Worm (Caenorhabditis elegans): ENCODE data around the gene dot-1.4.

DNA sequence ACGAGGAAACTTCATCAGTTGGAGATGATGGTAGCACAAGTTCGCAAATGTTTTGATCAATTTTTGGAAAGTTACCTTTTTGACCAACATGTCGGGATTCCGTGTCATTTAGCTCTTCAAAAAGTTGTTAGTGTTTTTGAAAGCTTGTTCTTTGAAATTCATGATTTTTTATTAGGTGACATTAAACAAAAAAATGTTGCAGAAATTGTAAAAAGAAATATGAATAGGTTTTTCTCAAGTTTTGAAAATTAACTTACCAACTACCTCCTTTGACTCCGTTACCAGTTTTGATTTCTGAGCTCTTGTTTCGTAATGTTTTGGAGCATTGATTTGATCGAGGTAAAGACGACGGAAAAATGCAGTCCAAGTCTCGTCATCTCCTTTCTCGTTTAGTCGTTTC is 20.7 kb upstream of the dot-1.4 start:
- TF ChIP-seq W03F9.2 (tag; optimal IDR thresholded peaks at IDR 0.05) (no peak), dao-5 (tag; optimal IDR thresholded peaks at IDR 0.05) (no peak)
